Fruit fly (Drosophila melanogaster): ENCODE data around the gene AANATL3.
A peak's percentile ranks its signal among the peaks of the same experiment; 100 is the strongest.

DNA sequence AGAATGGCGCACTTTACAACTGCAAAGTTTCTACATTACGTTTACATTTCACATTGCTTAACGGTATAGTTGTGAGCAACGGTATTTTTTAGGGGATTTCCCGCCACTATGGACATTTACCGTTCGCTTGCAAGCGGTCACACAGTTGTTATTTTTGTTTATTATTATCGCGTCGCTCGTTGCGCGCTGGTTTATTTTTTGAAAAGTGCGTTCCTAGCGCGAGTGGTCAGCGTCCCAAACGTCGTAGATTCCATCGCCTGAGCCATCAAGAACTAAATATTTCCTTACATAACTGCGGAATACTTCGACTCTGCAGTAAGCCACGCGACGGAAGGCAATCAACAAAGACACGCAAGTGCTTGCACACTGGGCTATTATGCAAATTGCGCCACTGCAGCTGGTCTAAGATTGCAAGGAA, 40.6 kb upstream of the AANATL3 start, which contains the start of gene bwa:
- TF ChIP-seq bab1 (GFP tag; optimal IDR thresholded peaks at IDR 0.05) (no peak), Mnt (GFP tag; optimal IDR thresholded peaks at IDR 0.05) (peak; percentile 14), CG33017 (tag; optimal IDR thresholded peaks at IDR 0.05) (peak; percentile 12), CG5204 (GFP tag; optimal IDR thresholded peaks at IDR 0.05) (no peak), CG7101 (tag; optimal IDR thresholded peaks at IDR 0.05) (no peak), CG14711 (tag; optimal IDR thresholded peaks at IDR 0.05) (peak; percentile 1), CG1620 (GFP tag; optimal IDR thresholded peaks at IDR 0.05) (no peak), Hr96 (GFP tag; optimal IDR thresholded peaks at IDR 0.05) (no peak), Clk (GFP tag; optimal IDR thresholded peaks at IDR 0.05) (no peak), ovo (GFP tag; optimal IDR thresholded peaks at IDR 0.05) (peak; percentile 83)
